Worm (Caenorhabditis elegans) whole organism, late embryonic: ENCODE measurements around the gene uso-1.

Experiments used
- F13H6.1 ChIP-seq: sonication (generic microtip); optimal IDR thresholded peaks from 2 replicates; lab custom pipeline; 2016; ENCODE audit warnings: missing genetic modification characterization, missing compliant biosample characterization
- K09A11.1 ChIP-seq: sonication (generic microtip); optimal IDR thresholded peaks from 2 replicates; lab custom pipeline; 2017; ENCODE audit warnings: antibody characterized with exemption, mild to moderate bottlenecking, missing genetic modification characterization, missing compliant biosample characterization; ENCODE audit not compliant: insufficient read depth
- T23F11.4 ChIP-seq: fragments of 200-800 bp; sonication (Bioruptor generic); optimal IDR thresholded peaks from 2 replicates; lab custom pipeline; 2018; ENCODE audit warnings: mild to moderate bottlenecking, missing genetic modification characterization, missing compliant biosample characterization
- ahr-1 ChIP-seq: sonication (generic microtip); optimal IDR thresholded peaks from 2 replicates; lab custom pipeline; 2016; ENCODE audit warnings: missing genetic modification characterization, missing compliant biosample characterization
- ama-1 ChIP-seq: fragments of 150-350 bp; optimal IDR thresholded peaks from 2 replicates; lab custom pipeline; 2014
- ceh-14 ChIP-seq: sonication (generic microtip); optimal IDR thresholded peaks from 2 replicates; lab custom pipeline; 2016; ENCODE audit warnings: missing genotype, missing genetic modification characterization, missing compliant biosample characterization
- ceh-18 ChIP-seq: sonication (generic microtip); optimal IDR thresholded peaks from 2 replicates; lab custom pipeline; 2016; ENCODE audit warnings: missing genetic modification characterization, missing compliant biosample characterization
- ceh-2 ChIP-seq: sonication (generic microtip); optimal IDR thresholded peaks from 2 replicates; lab custom pipeline; 2016; ENCODE audit warnings: missing genotype, missing genetic modification characterization, missing compliant biosample characterization
- ceh-22 ChIP-seq: sonication (generic microtip); optimal IDR thresholded peaks from 2 replicates; lab custom pipeline; 2017; ENCODE audit warnings: missing biosample characterization, missing genetic modification characterization
- ceh-30 ChIP-seq: fragments of 150-350 bp; optimal IDR thresholded peaks from 2 replicates; lab custom pipeline; 2014; ENCODE audit warnings: missing biosample characterization, missing genetic modification characterization
- ceh-6 ChIP-seq: fragments of 200-800 bp; sonication (Bioruptor generic); optimal IDR thresholded peaks from 2 replicates; lab custom pipeline; 2018; ENCODE audit warnings: mild to moderate bottlenecking, missing genetic modification characterization, missing compliant biosample characterization
- che-1 ChIP-seq: sonication (generic microtip); optimal IDR thresholded peaks from 2 replicates; lab custom pipeline; 2016; ENCODE audit warnings: mild to moderate bottlenecking, missing genetic modification characterization, missing compliant biosample characterization
- dmd-4 ChIP-seq: sonication (generic microtip); optimal IDR thresholded peaks from 2 replicates; lab custom pipeline; 2016; ENCODE audit warnings: borderline replicate concordance, missing genetic modification characterization, missing compliant biosample characterization
- dve-1 ChIP-seq: sonication (generic microtip); optimal IDR thresholded peaks from 2 replicates; lab custom pipeline; 2017; ENCODE audit warnings: antibody characterized with exemption, mild to moderate bottlenecking, missing genetic modification characterization, missing compliant biosample characterization
- elt-4 ChIP-seq: sonication (generic microtip); optimal IDR thresholded peaks from 2 replicates; lab custom pipeline; 2016; ENCODE audit warnings: missing genetic modification characterization, missing compliant biosample characterization
- ets-4 ChIP-seq: sonication (generic microtip); optimal IDR thresholded peaks from 2 replicates; lab custom pipeline; 2016; ENCODE audit warnings: missing genetic modification characterization, missing compliant biosample characterization
- fax-1 ChIP-seq: sonication (generic microtip); optimal IDR thresholded peaks from 2 replicates; lab custom pipeline; 2016; ENCODE audit warnings: missing genotype, missing genetic modification characterization, missing compliant biosample characterization
- fkh-10 ChIP-seq: fragments of 150-350 bp; optimal IDR thresholded peaks from 2 replicates; lab custom pipeline; 2014; ENCODE audit warnings: missing biosample characterization, missing genetic modification reagents, missing genetic modification characterization
- gmeb-2 ChIP-seq: sonication (generic microtip); optimal IDR thresholded peaks from 2 replicates; lab custom pipeline; 2016; ENCODE audit warnings: missing genetic modification characterization, inconsistent platforms, missing compliant biosample characterization
- hlh-13 ChIP-seq: fragments of 200-800 bp; sonication (Bioruptor generic); optimal IDR thresholded peaks from 2 replicates; lab custom pipeline; 2018; ENCODE audit warnings: mild to moderate bottlenecking, missing genetic modification characterization, missing compliant biosample characterization
- hlh-15 ChIP-seq: sonication (generic microtip); optimal IDR thresholded peaks from 2 replicates; lab custom pipeline; 2016; ENCODE audit warnings: missing genetic modification characterization, missing compliant biosample characterization
- hlh-30 ChIP-seq: sonication (generic microtip); optimal IDR thresholded peaks from 2 replicates; lab custom pipeline; 2017; ENCODE audit warnings: antibody characterized with exemption, missing genetic modification characterization, missing compliant biosample characterization; ENCODE audit not compliant: insufficient read depth
- lim-6 ChIP-seq: sonication (generic microtip); optimal IDR thresholded peaks from 2 replicates; lab custom pipeline; 2016; ENCODE audit warnings: missing genetic modification characterization, missing compliant biosample characterization
- lin-11 ChIP-seq: fragments of 200-800 bp; sonication (Bioruptor generic); optimal IDR thresholded peaks from 2 replicates; lab custom pipeline; 2018; ENCODE audit warnings: mild to moderate bottlenecking, missing genetic modification characterization, missing compliant biosample characterization
- nhr-11 ChIP-seq: fragments of 150-350 bp; optimal IDR thresholded peaks from 2 replicates; lab custom pipeline; 2014; ENCODE audit warnings: missing biosample characterization, missing genetic modification characterization
- odd-2 ChIP-seq: sonication (generic microtip); optimal IDR thresholded peaks from 2 replicates; lab custom pipeline; 2017; ENCODE audit warnings: antibody characterized with exemption, mild to moderate bottlenecking, missing genetic modification characterization, missing compliant biosample characterization
- pax-1 ChIP-seq: fragments of 150-350 bp; optimal IDR thresholded peaks from 2 replicates; lab custom pipeline; 2014; ENCODE audit warnings: missing biosample characterization, missing genetic modification characterization
- pros-1 ChIP-seq: fragments of 150-350 bp; optimal IDR thresholded peaks from 2 replicates; lab custom pipeline; 2014; ENCODE audit warnings: missing biosample characterization, missing genetic modification reagents, missing genetic modification characterization
- ref-2 ChIP-seq: sonication (generic microtip); optimal IDR thresholded peaks from 2 replicates; lab custom pipeline; 2016; ENCODE audit warnings: missing genetic modification characterization, missing compliant biosample characterization
- rnt-1 ChIP-seq: sonication (generic microtip); optimal IDR thresholded peaks from 2 replicates; lab custom pipeline; 2016; ENCODE audit warnings: missing genetic modification characterization, missing compliant biosample characterization
- sox-4 ChIP-seq: sonication (generic microtip); optimal IDR thresholded peaks from 2 replicates; lab custom pipeline; 2017; ENCODE audit warnings: mild to moderate bottlenecking, missing genetic modification characterization, inconsistent platforms, missing compliant biosample characterization
- syd-9 ChIP-seq: sonication (generic microtip); optimal IDR thresholded peaks from 2 replicates; lab custom pipeline; 2016; ENCODE audit warnings: mild to moderate bottlenecking, missing genetic modification characterization, moderate library complexity, missing compliant biosample characterization
- tbx-2 ChIP-seq: sonication (generic microtip); optimal IDR thresholded peaks from 2 replicates; lab custom pipeline; 2016; ENCODE audit warnings: missing genetic modification characterization, missing compliant biosample characterization
- tbx-7 ChIP-seq: sonication (generic microtip); optimal IDR thresholded peaks from 2 replicates; lab custom pipeline; 2016; ENCODE audit warnings: missing genotype, missing genetic modification characterization, missing compliant biosample characterization
- ttx-3 ChIP-seq: sonication (generic microtip); optimal IDR thresholded peaks from 2 replicates; lab custom pipeline; 2016; ENCODE audit warnings: missing genetic modification reagents, missing genetic modification characterization, missing compliant biosample characterization
- unc-3 ChIP-seq, 2 experiments: fragments of 200-800 bp in 1 of 2; sonication (Bioruptor generic) in 1 of 2; sonication (generic microtip) in 1 of 2; conservative IDR thresholded peaks in 1 of 2; optimal IDR thresholded peaks in 1 of 2; 2 replicates each; pipeline versions ENCODE4 v1.3.6 to Lab custom; 2016 to 2022; ENCODE audit warnings: missing compliant biosample characterization in 2 of 2, missing genetic modification characterization in 2 of 2, missing genetic modification reagents in 1 of 2
- unc-42 ChIP-seq: sonication (generic microtip); optimal IDR thresholded peaks from 2 replicates; lab custom pipeline; 2016; ENCODE audit warnings: missing genotype, missing genetic modification characterization, missing compliant biosample characterization
- unc-55 ChIP-seq: sonication (generic microtip); optimal IDR thresholded peaks from 2 replicates; lab custom pipeline; 2017; ENCODE audit warnings: missing biosample characterization, missing genetic modification reagents, missing genetic modification characterization
- ztf-16 ChIP-seq: sonication (generic microtip); optimal IDR thresholded peaks from 2 replicates; lab custom pipeline; 2017; ENCODE audit warnings: missing genetic modification characterization, missing compliant biosample characterization

uso-1 gene

ce11 chrIV:13472011-13472410 is 17.4 kb upstream of the uso-1 start, which contains the start of the genes ttbk-8.1 and Y38H8A.4:
ttbk-8.1 (plus strand) TSS chrIV:13472311.
Y38H8A.4 (minus strand) TSS chrIV:13472376.
- TF ChIP-seq ztf-16 (tag; lab: Kevin White, UChicago) (no peak), tbx-2 (tag; lab: Kevin White, UChicago) (no peak), dve-1 (tag; lab: Kevin White, UChicago) (no peak), sox-4 (tag; lab: Kevin White, UChicago) (no peak), pax-1 (tag; lab: Kevin White, UChicago) (no peak), unc-3 (GFP tag; conservative IDR thresholded peaks at IDR 0.05; lab: Robert Waterston, UW) (no peak), unc-3 (tag; optimal IDR thresholded peaks at IDR 0.05; lab: Kevin White, UChicago) (no peak), nhr-11 (tag; lab: Kevin White, UChicago) (no peak), rnt-1 (tag; lab: Kevin White, UChicago) (no peak), che-1 (tag; lab: Kevin White, UChicago) (no peak), ceh-14 (tag; lab: Kevin White, UChicago) (no peak), ama-1 (no peak), ceh-22 (tag; lab: Kevin White, UChicago) (no peak), ttx-3 (tag; lab: Kevin White, UChicago) (no peak), F13H6.1 (tag; lab: Kevin White, UChicago) (no peak), ahr-1 (tag; lab: Kevin White, UChicago) (no peak), unc-42 (tag; lab: Kevin White, UChicago) (no peak), ceh-18 (tag; lab: Kevin White, UChicago) (no peak), ceh-6 (no peak)

ce11 chrIV:13465797-13466196 is 11.2 kb upstream of the uso-1 start, which contains the start of gene fezf-1:
fezf-1 (plus strand) TSS chrIV:13466097.
- TF ChIP-seq ztf-16 (tag; lab: Kevin White, UChicago): no peak
- TF ChIP-seq ceh-30 (tag; lab: Kevin White, UChicago): no peak
- TF ChIP-seq ceh-2 (tag; lab: Kevin White, UChicago): no peak
- TF ChIP-seq hlh-13 (GFP tag; lab: Kevin White, UChicago): no peak
- TF ChIP-seq ets-4: no peak
- TF ChIP-seq ama-1: no peak
- no peak for TF ChIP-seq unc-55
- TF ChIP-seq pros-1 (tag; lab: Kevin White, UChicago): no peak
- no peak for TF ChIP-seq lin-11
- no peak for TF ChIP-seq ref-2 (tag; lab: Kevin White, UChicago)
- TF ChIP-seq elt-4 (tag; lab: Kevin White, UChicago): no peak
- TF ChIP-seq ahr-1 (tag; lab: Kevin White, UChicago): no peak
- TF ChIP-seq odd-2: no peak
- no peak for TF ChIP-seq hlh-15 (tag; lab: Kevin White, UChicago)
- TF ChIP-seq rnt-1 (tag; lab: Kevin White, UChicago): no peak
- TF ChIP-seq, all 69 proteins: peak for 0

ce11 chrIV:13460876-13461275 is 6.3 kb upstream of the uso-1 start, which contains the start of gene Y38H8A.12:
Y38H8A.12 (minus strand) TSS chrIV:13460976.
- TF ChIP-seq ceh-6: no peak
- TF ChIP-seq ceh-14 (tag; lab: Kevin White, UChicago): no peak
- TF ChIP-seq fax-1: no peak
- TF ChIP-seq T23F11.4: no peak
- no peak for TF ChIP-seq nhr-11 (tag; lab: Kevin White, UChicago)
- no peak for TF ChIP-seq dmd-4
- no peak for TF ChIP-seq tbx-7 (tag; lab: Kevin White, UChicago)
- no peak for TF ChIP-seq gmeb-2 (tag; lab: Kevin White, UChicago)
- TF ChIP-seq ahr-1 (tag; lab: Kevin White, UChicago): no peak
- no peak for TF ChIP-seq K09A11.1 (tag; lab: Kevin White, UChicago)
- TF ChIP-seq syd-9 (tag; lab: Kevin White, UChicago): no peak
- no peak for TF ChIP-seq hlh-30 (tag; lab: Kevin White, UChicago)
- TF ChIP-seq fkh-10 (GFP tag; lab: Kevin White, UChicago): no peak
- no peak for TF ChIP-seq lim-6 (tag; lab: Kevin White, UChicago)
